Worm (Caenorhabditis elegans) whole organism, L1 larva: ENCODE data around the gene F37C12.14.
A peak's percentile ranks its signal among the peaks of the same experiment; 100 is the strongest.

Experiments
- C16A3.4 ChIP-seq: fragments of 150-350 bp; optimal IDR thresholded peaks from 2 replicates; lab custom pipeline; 2014; ENCODE audit warnings: missing biosample characterization, missing genetic modification characterization
- aha-1 ChIP-seq: fragments of 150-350 bp; optimal IDR thresholded peaks from 2 replicates; lab custom pipeline; 2014; ENCODE audit warnings: missing biosample characterization, missing genetic modification characterization
- aly-2 ChIP-seq: fragments of 150-350 bp; optimal IDR thresholded peaks from 2 replicates; lab custom pipeline; 2014; ENCODE audit warnings: missing biosample characterization, missing genetic modification characterization
- ama-1 ChIP-seq: fragments of 150-350 bp; optimal IDR thresholded peaks from 2 replicates; lab custom pipeline; 2014
- ceh-63 ChIP-seq: fragments of 200-800 bp; sonication (Bioruptor generic); optimal IDR thresholded peaks from 2 replicates; lab custom pipeline; 2018; ENCODE audit warnings: mild to moderate bottlenecking, missing genetic modification characterization, missing compliant biosample characterization
- ceh-8 ChIP-seq: fragments of 200-800 bp; sonication (Bioruptor generic); optimal IDR thresholded peaks from 2 replicates; lab custom pipeline; 2018; ENCODE audit warnings: mild to moderate bottlenecking, missing genetic modification characterization, moderate library complexity, missing compliant biosample characterization
- ceh-82 ChIP-seq, 3 experiments: fragments of 150-350 bp in 1 of 3; sonication (generic microtip) in 2 of 3; optimal IDR thresholded peaks; 2 replicates each; lab custom pipeline; 2014 to 2017; ENCODE audit warnings: missing biosample characterization in 3 of 3, missing genetic modification characterization in 3 of 3
- ceh-88 ChIP-seq: fragments of 200-800 bp; sonication (Bioruptor generic); IDR thresholded peaks from 2 replicates; pipeline ENCODE4 v1.3.6; 2022; ENCODE audit warnings: missing genetic modification characterization, missing compliant biosample characterization
- ces-1 ChIP-seq: fragments of 150-350 bp; optimal IDR thresholded peaks from 2 replicates; lab custom pipeline; 2014; ENCODE audit warnings: missing biosample characterization, missing genetic modification reagents, missing genetic modification characterization
- dpl-1 ChIP-seq, 3 experiments: fragments of 150-350 bp in 2 of 3; sonication (generic microtip) in 1 of 3; optimal IDR thresholded peaks; 2 replicates each; lab custom pipeline; 2014 to 2017; ENCODE audit warnings: missing biosample characterization in 3 of 3, missing genetic modification characterization in 3 of 3, missing genetic modification reagents in 3 of 3
- dsc-1 ChIP-seq: sonication (generic microtip); optimal IDR thresholded peaks from 2 replicates; lab custom pipeline; 2016; ENCODE audit warnings: mild to moderate bottlenecking, missing genetic modification characterization, missing compliant biosample characterization
- efl-1 ChIP-seq, 4 experiments: fragments of 150-350 bp; optimal IDR thresholded peaks in 3 of 4; peaks in 1 of 4; 1 replicate in 1 of 4; 2 replicates in 3 of 4; lab custom pipeline; 2014; ENCODE audit warnings: missing biosample characterization in 2 of 4, missing genetic modification characterization in 2 of 4, missing genetic modification reagents in 2 of 4
- efl-3 ChIP-seq: fragments of 200-800 bp; sonication (Bioruptor generic); optimal IDR thresholded peaks from 2 replicates; lab custom pipeline; 2018; ENCODE audit warnings: mild to moderate bottlenecking, missing genetic modification characterization, missing compliant biosample characterization
- egl-13 ChIP-seq: sonication (generic microtip); optimal IDR thresholded peaks from 2 replicates; lab custom pipeline; 2016; ENCODE audit warnings: missing genotype, missing genetic modification reagents, missing genetic modification characterization, missing compliant biosample characterization
- elt-3 ChIP-seq, 6 experiments: fragments of 150-350 bp in 1 of 6; sonication (generic microtip); optimal IDR thresholded peaks; 2 replicates each; lab custom pipeline; 2017 to 2018; ENCODE audit warnings: missing biosample characterization in 6 of 6, missing genetic modification characterization in 6 of 6, inconsistent platforms in 1 of 6
- fkh-10 ChIP-seq: sonication (generic microtip); optimal IDR thresholded peaks from 2 replicates; lab custom pipeline; 2017; ENCODE audit warnings: missing biosample characterization, missing genetic modification reagents, missing genetic modification characterization
- fkh-4 ChIP-seq: sonication (generic microtip); optimal IDR thresholded peaks from 2 replicates; lab custom pipeline; 2016; ENCODE audit warnings: missing compliant biosample characterization, missing genetic modification characterization, borderline replicate concordance
- grh-1 ChIP-seq: fragments of 200-800 bp; sonication (Bioruptor generic); IDR thresholded peaks from 2 replicates; pipeline ENCODE4 v1.3.6; 2022; ENCODE audit warnings: missing genetic modification reagents, missing genetic modification characterization, missing compliant biosample characterization
- hlh-17 ChIP-seq: fragments of 200-800 bp; sonication (Bioruptor generic); optimal IDR thresholded peaks from 2 replicates; lab custom pipeline; 2018; ENCODE audit warnings: missing genetic modification characterization, mild to moderate bottlenecking, missing compliant biosample characterization, moderate library complexity, borderline replicate concordance
- hlh-4 ChIP-seq: sonication (generic microtip); optimal IDR thresholded peaks from 2 replicates; lab custom pipeline; 2016; ENCODE audit warnings: mild to moderate bottlenecking, missing genetic modification characterization, missing compliant biosample characterization
- jun-1 ChIP-seq: fragments of 150-350 bp; optimal IDR thresholded peaks from 2 replicates; lab custom pipeline; 2014; ENCODE audit warnings: missing biosample characterization, missing genetic modification reagents, missing genetic modification characterization
- lin-13 ChIP-seq: fragments of 150-350 bp; optimal IDR thresholded peaks from 2 replicates; lab custom pipeline; 2014; ENCODE audit warnings: missing biosample characterization, missing genetic modification reagents, missing genetic modification characterization
- lin-14 ChIP-seq: fragments of 200-800 bp; sonication (Bioruptor generic); optimal IDR thresholded peaks from 2 replicates; lab custom pipeline; 2018; ENCODE audit warnings: mild to moderate bottlenecking, missing genetic modification characterization, moderate library complexity, missing compliant biosample characterization
- lin-35 ChIP-seq, 2 experiments: fragments of 150-350 bp; optimal IDR thresholded peaks; 2 replicates each; lab custom pipeline; 2014; ENCODE audit warnings: missing biosample characterization in 2 of 2, missing genetic modification characterization in 2 of 2, missing genetic modification reagents in 2 of 2
- lsy-2 ChIP-seq, 2 experiments: fragments of 150-350 bp; optimal IDR thresholded peaks; 2 replicates each; lab custom pipeline; 2014; ENCODE audit warnings: missing biosample characterization in 2 of 2, missing genetic modification characterization in 2 of 2
- mdl-1 ChIP-seq, 2 experiments: fragments of 150-350 bp; optimal IDR thresholded peaks; 2 replicates each; lab custom pipeline; 2014 to 2017; ENCODE audit warnings: missing biosample characterization in 2 of 2, missing genetic modification characterization in 2 of 2, inconsistent platforms in 1 of 2
- nhr-237 ChIP-seq: fragments of 150-350 bp; optimal IDR thresholded peaks from 2 replicates; lab custom pipeline; 2014; ENCODE audit warnings: missing biosample characterization, missing genetic modification characterization
- nhr-47 ChIP-seq: sonication (generic microtip); optimal IDR thresholded peaks from 2 replicates; lab custom pipeline; 2016; ENCODE audit warnings: mild to moderate bottlenecking, missing genetic modification characterization, moderate library complexity, missing compliant biosample characterization
- nhr-84 ChIP-seq: sonication (generic microtip); optimal IDR thresholded peaks from 2 replicates; lab custom pipeline; 2017; ENCODE audit warnings: missing biosample characterization, missing genetic modification characterization
- nhr-90 ChIP-seq: sonication (generic microtip); optimal IDR thresholded peaks from 2 replicates; lab custom pipeline; 2016; ENCODE audit warnings: mild to moderate bottlenecking, missing genetic modification characterization, missing compliant biosample characterization; ENCODE audit not compliant: poor library complexity
- pag-3 ChIP-seq: sonication (generic microtip); optimal IDR thresholded peaks from 2 replicates; lab custom pipeline; 2017; ENCODE audit warnings: missing genetic modification characterization, mild to moderate bottlenecking, missing compliant biosample characterization, antibody characterized with exemption, borderline replicate concordance; ENCODE audit not compliant: insufficient read depth
- pax-3 ChIP-seq: fragments of 200-800 bp; sonication (Bioruptor generic); optimal IDR thresholded peaks from 2 replicates; lab custom pipeline; 2018; ENCODE audit warnings: mild to moderate bottlenecking, missing genetic modification characterization, moderate library complexity, missing compliant biosample characterization
- pqm-1 ChIP-seq: sonication (generic microtip); optimal IDR thresholded peaks from 3 replicates; lab custom pipeline; 2017; ENCODE audit warnings: missing biosample characterization, missing genetic modification characterization
- snpc-4 ChIP-seq: fragments of 150-350 bp; optimal IDR thresholded peaks from 2 replicates; lab custom pipeline; 2014; ENCODE audit warnings: missing biosample characterization, missing genetic modification characterization
- sptf-1 ChIP-seq: fragments of 150-350 bp; optimal IDR thresholded peaks from 2 replicates; lab custom pipeline; 2014; ENCODE audit warnings: missing biosample characterization, missing genetic modification characterization
- tbx-2 ChIP-seq: sonication (generic microtip); optimal IDR thresholded peaks from 2 replicates; lab custom pipeline; 2016; ENCODE audit warnings: missing genetic modification characterization, missing compliant biosample characterization
- tlp-1 ChIP-seq: fragments of 150-350 bp; optimal IDR thresholded peaks from 2 replicates; lab custom pipeline; 2014; ENCODE audit warnings: missing biosample characterization, missing genetic modification characterization
- unc-30 ChIP-seq: sonication (generic microtip); optimal IDR thresholded peaks from 2 replicates; lab custom pipeline; 2017; ENCODE audit warnings: missing biosample characterization, missing genetic modification characterization
- vab-15 ChIP-seq: sonication (generic microtip); optimal IDR thresholded peaks from 2 replicates; lab custom pipeline; 2017; ENCODE audit warnings: missing genotype, mild to moderate bottlenecking, missing genetic modification characterization, missing compliant biosample characterization
- zag-1 ChIP-seq: fragments of 150-350 bp; optimal IDR thresholded peaks from 2 replicates; lab custom pipeline; 2014; ENCODE audit warnings: missing biosample characterization, missing genetic modification characterization
- zip-4 ChIP-seq: fragments of 200-800 bp; sonication (Bioruptor generic); optimal IDR thresholded peaks from 2 replicates; lab custom pipeline; 2018; ENCODE audit warnings: mild to moderate bottlenecking, missing genetic modification characterization, moderate library complexity, missing compliant biosample characterization
- ztf-11 ChIP-seq, 2 experiments: sonication (generic microtip); optimal IDR thresholded peaks; 2 replicates each; lab custom pipeline; 2016 to 2017; ENCODE audit warnings: missing genetic modification characterization in 2 of 2, missing biosample characterization in 1 of 2, missing compliant biosample characterization in 1 of 2
- ztf-4 ChIP-seq: fragments of 150-350 bp; optimal IDR thresholded peaks from 2 replicates; lab custom pipeline; 2014; ENCODE audit warnings: missing biosample characterization, missing genetic modification characterization

F37C12.14 gene

ce11 chrIII:7234148-7234547 is 48.8 kb upstream of the F37C12.14 start, which contains the start of gene ndus-8 (continued):
- TF ChIP-seq grh-1 (no peak), nhr-237 (no peak), ztf-11 (tag; optimal IDR thresholded peaks at IDR 0.05; lab: Kevin White, UChicago) (peak in 1 of 2 experiments; percentile 39), elt-3 (tag; optimal IDR thresholded peaks at IDR 0.05; lab: Kevin White, UChicago) (peak in 1 of 6 experiments; percentile 53), lin-35 (GFP tag; optimal IDR thresholded peaks at IDR 0.05; lab: Kevin White, UChicago) (peak; percentile 77 to 80), zag-1 (no peak), snpc-4 (tag; lab: Kevin White, UChicago) (peak; percentile 52), pax-3 (tag; lab: Kevin White, UChicago) (no peak), C16A3.4 (tag; lab: Kevin White, UChicago) (peak; percentile 79), vab-15 (tag; lab: Kevin White, UChicago) (no peak), nhr-47 (peak; percentile 76), efl-3 (GFP tag; lab: Kevin White, UChicago) (no peak), fkh-10 (no peak), ama-1 (lab: Kevin White, UChicago) (no peak), pqm-1 (tag; lab: Kevin White, UChicago) (no peak), nhr-84 (tag; lab: Kevin White, UChicago) (no peak), ztf-4 (no peak), aly-2 (tag; lab: Kevin White, UChicago) (no peak), dpl-1 (GFP tag; optimal IDR thresholded peaks at IDR 0.05; lab: Kevin White, UChicago) (peak; percentile 60 to 79 (median 79)), ceh-82 (tag; optimal IDR thresholded peaks at IDR 0.05; lab: Kevin White, UChicago) (peak in 2 of 3 experiments; percentile 47 to 77), ceh-63 (GFP tag; lab: Kevin White, UChicago) (no peak), jun-1 (tag; lab: Kevin White, UChicago) (peak; percentile 17), ceh-8 (no peak), tlp-1 (tag; lab: Kevin White, UChicago) (no peak), unc-30 (no peak), zip-4 (GFP tag; lab: Kevin White, UChicago) (peak; percentile 35), ces-1 (GFP tag; lab: Kevin White, UChicago) (no peak), nhr-90 (tag; lab: Kevin White, UChicago) (peak; percentile 78), mdl-1 (tag; optimal IDR thresholded peaks at IDR 0.05; lab: Kevin White, UChicago) (peak in 1 of 2 experiments; percentile 57), lin-13 (peak; percentile 41), lsy-2 (tag; optimal IDR thresholded peaks at IDR 0.05; lab: Kevin White, UChicago) (peak; percentile 87 to 90), efl-1 (optimal IDR thresholded peaks at IDR 0.05; lab: Kevin White, UChicago) (peak; percentile 65 to 81), efl-1 (GFP tag; optimal IDR thresholded peaks at IDR 0.05 in 1 of 2; lab: Kevin White, UChicago) (peak; percentile 73 to 96), lin-14 (no peak), egl-13 (tag; lab: Kevin White, UChicago) (peak; percentile 18), aha-1 (tag; lab: Kevin White, UChicago) (no peak), ceh-88 (GFP tag; lab: Robert Waterston, UW) (no peak), pag-3 (tag; lab: Kevin White, UChicago) (no peak), hlh-17 (no peak), hlh-4 (no peak), dsc-1 (tag; lab: Kevin White, UChicago) (peak; percentile 78)

ce11 chrIII:7232782-7233181 is 47.4 kb upstream of the F37C12.14 start, which contains the start of gene adr-2:
Gene adr-2, minus strand, starts transcription at chrIII:7232882.
- TF ChIP-seq ztf-4 (no peak), ceh-63 (GFP tag; lab: Kevin White, UChicago) (no peak), ceh-88 (GFP tag; lab: Robert Waterston, UW) (no peak), aly-2 (tag; lab: Kevin White, UChicago) (no peak), sptf-1 (tag; lab: Kevin White, UChicago) (no peak), tbx-2 (no peak), nhr-237 (no peak), fkh-4 (no peak)
